Fruit fly (Drosophila melanogaster) whole organism, embryonic: ENCODE results near the gene CG43998.

ENCODE experiments used
- Asciz ChIP-seq: fragments of 200-800 bp; sonication (Bioruptor generic); optimal IDR thresholded peaks from 2 replicates; lab custom pipeline; 2017; ENCODE audit warnings: missing biosample characterization, mild to moderate bottlenecking, missing genetic modification characterization, missing genetic modification reagents
- B-H1 ChIP-seq: fragments of 200-800 bp; sonication (Bioruptor generic); IDR thresholded peaks from 3 replicates; pipeline ENCODE4 v1.3.6; 2022; ENCODE audit warnings: missing biosample characterization, missing genetic modification characterization
- B-H2 ChIP-seq: fragments of 200-800 bp; sonication (Bioruptor generic); optimal IDR thresholded peaks from 2 replicates; lab custom pipeline; 2018; ENCODE audit warnings: missing biosample characterization, mild to moderate bottlenecking, missing genetic modification characterization
- CG12104 ChIP-seq: fragments of 200-800 bp; sonication (Bioruptor generic); optimal IDR thresholded peaks from 3 replicates; lab custom pipeline; 2016; ENCODE audit warnings: missing biosample characterization, missing genetic modification characterization
- CG12236 ChIP-seq: fragments of 200-800 bp; sonication (Bioruptor generic); optimal IDR thresholded peaks from 2 replicates; lab custom pipeline; 2016; ENCODE audit warnings: missing biosample characterization, missing genetic modification characterization
- CG13296 ChIP-seq: fragments of 200-800 bp; sonication (Bioruptor generic); optimal IDR thresholded peaks from 3 replicates; lab custom pipeline; 2018; ENCODE audit warnings: missing biosample characterization, mild to moderate bottlenecking, missing genetic modification characterization
- CG13424 ChIP-seq: fragments of 200-800 bp; sonication (Bioruptor generic); optimal IDR thresholded peaks from 2 replicates; lab custom pipeline; 2019; ENCODE audit warnings: missing biosample characterization, mild to moderate bottlenecking, missing genetic modification characterization, moderate library complexity
- CG14441 ChIP-seq: fragments of 200-800 bp; sonication (Bioruptor generic); IDR thresholded peaks from 2 replicates; pipeline ENCODE4 v1.3.6; 2022; ENCODE audit warnings: missing biosample characterization, missing genetic modification characterization
- CG14667 ChIP-seq: fragments of 200-800 bp; sonication (Bioruptor generic); IDR thresholded peaks from 2 replicates; pipeline ENCODE4 v1.3.6; 2022; ENCODE audit warnings: missing biosample characterization, missing genetic modification characterization
- CG18262 ChIP-seq: fragments of 200-800 bp; optimal IDR thresholded peaks from 3 replicates; lab custom pipeline; 2019; ENCODE audit warnings: missing biosample characterization, mild to moderate bottlenecking, missing genetic modification characterization, moderate library complexity
- CG30020 ChIP-seq: fragments of 200-800 bp; optimal IDR thresholded peaks from 2 replicates; lab custom pipeline; 2019; ENCODE audit warnings: missing biosample characterization, mild to moderate bottlenecking, missing genetic modification characterization, moderate library complexity
- CG31441 ChIP-seq: fragments of 200-800 bp; sonication (Bioruptor generic); IDR thresholded peaks from 2 replicates; pipeline ENCODE4 v1.3.6; 2022; ENCODE audit warnings: missing biosample characterization, missing genetic modification characterization
- CG3163 ChIP-seq: fragments of 200-800 bp; sonication (Bioruptor generic); optimal IDR thresholded peaks from 3 replicates; lab custom pipeline; 2016; ENCODE audit warnings: missing biosample characterization, missing genetic modification characterization
- CG32532 ChIP-seq: fragments of 200-800 bp; sonication (Bioruptor generic); IDR thresholded peaks from 2 replicates; pipeline ENCODE4 v1.3.6; 2022; ENCODE audit warnings: missing biosample characterization, missing genetic modification characterization
- CG3281 ChIP-seq: fragments of 200-800 bp; sonication (Bioruptor generic); optimal IDR thresholded peaks from 3 replicates; lab custom pipeline; 2017; ENCODE audit warnings: missing biosample characterization, mild to moderate bottlenecking, missing genetic modification characterization
- CG4404 ChIP-seq: fragments of 200-800 bp; sonication (Bioruptor generic); IDR thresholded peaks from 2 replicates; pipeline ENCODE4 v1.3.6; 2022; ENCODE audit warnings: missing biosample characterization, missing genetic modification characterization
- CG6254 ChIP-seq: fragments of 200-800 bp; sonication (Bioruptor generic); optimal IDR thresholded peaks from 3 replicates; lab custom pipeline; 2017; ENCODE audit warnings: mild to moderate bottlenecking, missing biosample characterization, missing genetic modification reagents, missing genetic modification characterization
- CG6683 ChIP-seq: fragments of 200-800 bp; sonication (Bioruptor generic); optimal IDR thresholded peaks from 2 replicates; lab custom pipeline; 2017; ENCODE audit warnings: missing biosample characterization, mild to moderate bottlenecking, missing genetic modification characterization, missing genetic modification reagents
- CG7963 ChIP-seq: fragments of 200-800 bp; sonication (Bioruptor generic); IDR thresholded peaks from 3 replicates; pipeline ENCODE4 v1.3.6; 2022; ENCODE audit warnings: missing biosample characterization, missing genetic modification characterization; ENCODE audit not compliant: partially characterized antibody
- CG8478 ChIP-seq: fragments of >200 bp; optimal IDR thresholded peaks from 2 replicates; lab custom pipeline; 2018
- CG9215 ChIP-seq: fragments of 200-800 bp; sonication (Bioruptor generic); IDR thresholded peaks from 2 replicates; pipeline ENCODE4 v1.3.6; 2022; ENCODE audit warnings: missing biosample characterization, missing genetic modification characterization
- CG9727 ChIP-seq: fragments of 200-800 bp; sonication (Bioruptor generic); optimal IDR thresholded peaks from 3 replicates; lab custom pipeline; 2017; ENCODE audit warnings: missing biosample characterization, mild to moderate bottlenecking, missing genetic modification characterization
- Doc2 ChIP-seq: fragments of 200-800 bp; sonication (Bioruptor generic); IDR thresholded peaks from 2 replicates; pipeline ENCODE4 v1.3.6; 2022; ENCODE audit warnings: missing biosample characterization, missing genetic modification characterization
- H2.0 ChIP-seq: fragments of 200-800 bp; sonication (Bioruptor generic); IDR thresholded peaks from 2 replicates; pipeline ENCODE4 v1.3.6; 2022; ENCODE audit warnings: missing biosample characterization, missing genetic modification characterization
- HLH4C ChIP-seq: fragments of 200-800 bp; sonication (Bioruptor generic); IDR thresholded peaks from 3 replicates; pipeline ENCODE4 v1.3.6; 2022; ENCODE audit warnings: missing biosample characterization, missing genetic modification characterization; ENCODE audit not compliant: partially characterized antibody
- HLHmδ ChIP-seq: fragments of 200-800 bp; sonication (Bioruptor generic); optimal IDR thresholded peaks from 2 replicates; lab custom pipeline; 2018; ENCODE audit warnings: missing biosample characterization, mild to moderate bottlenecking, missing genetic modification characterization, moderate library complexity
- Meics ChIP-seq: fragments of 200-800 bp; sonication (Bioruptor generic); optimal IDR thresholded peaks from 2 replicates; lab custom pipeline; 2017; ENCODE audit warnings: missing biosample characterization, mild to moderate bottlenecking, missing genetic modification characterization
- Ravus ChIP-seq: fragments of 200-800 bp; sonication (Bioruptor generic); IDR thresholded peaks from 2 replicates; pipeline ENCODE4 v1.3.6; 2022; ENCODE audit warnings: missing biosample characterization, missing genetic modification characterization
- Rfx ChIP-seq: fragments of 200-800 bp; sonication (Bioruptor generic); IDR thresholded peaks from 2 replicates; pipeline ENCODE4 v1.3.6; 2022; ENCODE audit warnings: missing biosample characterization, missing genetic modification characterization
- Sry-β ChIP-seq: fragments of 200-800 bp; sonication (Bioruptor generic); optimal IDR thresholded peaks from 2 replicates; lab custom pipeline; 2018; ENCODE audit warnings: missing biosample characterization, mild to moderate bottlenecking, missing genetic modification characterization, moderate library complexity
- Trl ChIP-seq, 3 experiments: fragments of >200 bp in 2 of 3; fragments of 200-800 bp in 1 of 3; sonication (Bioruptor generic) in 1 of 3; optimal IDR thresholded peaks; 2 replicates in 1 of 3; 3 replicates in 2 of 3; lab custom pipeline; 2016 to 2017; ENCODE audit warnings: missing biosample characterization in 1 of 3, missing genetic modification characterization in 1 of 3
- Usf ChIP-seq: fragments of 200-800 bp; sonication (Bioruptor generic); optimal IDR thresholded peaks from 2 replicates; lab custom pipeline; 2017; ENCODE audit warnings: missing genotype, missing biosample characterization, missing genetic modification characterization
- abd-A ChIP-seq: fragments of 200-800 bp; sonication (Bioruptor generic); optimal IDR thresholded peaks from 3 replicates; lab custom pipeline; 2019; ENCODE audit warnings: missing biosample characterization, mild to moderate bottlenecking, missing genetic modification characterization, moderate library complexity
- al ChIP-seq: fragments of 200-800 bp; sonication (Bioruptor generic); IDR thresholded peaks from 2 replicates; pipeline ENCODE4 v1.3.6; 2022; ENCODE audit warnings: missing biosample characterization, missing genetic modification characterization
- ash1 ChIP-seq: fragments of 200-800 bp; sonication (Bioruptor generic); optimal IDR thresholded peaks from 2 replicates; lab custom pipeline; 2018; ENCODE audit warnings: missing biosample characterization, mild to moderate bottlenecking, missing genetic modification characterization
- bab2 ChIP-seq: fragments of 200-800 bp; sonication (Bioruptor generic); optimal IDR thresholded peaks from 2 replicates; lab custom pipeline; 2016; ENCODE audit warnings: missing biosample characterization, missing genetic modification characterization
- bowl ChIP-seq: fragments of 200-800 bp; sonication (Bioruptor generic); IDR thresholded peaks from 2 replicates; pipeline ENCODE4 v1.3.6; 2022; ENCODE audit warnings: missing biosample characterization, missing genetic modification characterization
- en ChIP-seq: fragments of 200-800 bp; sonication (Bioruptor generic); optimal IDR thresholded peaks from 2 replicates; lab custom pipeline; 2016; ENCODE audit warnings: missing biosample characterization, missing genetic modification characterization
- fd64A ChIP-seq: fragments of 200-800 bp; sonication (Bioruptor generic); optimal IDR thresholded peaks from 3 replicates; lab custom pipeline; 2018; ENCODE audit warnings: missing biosample characterization, mild to moderate bottlenecking, missing genetic modification characterization
- fu2 ChIP-seq: fragments of 200-800 bp; sonication (Bioruptor generic); optimal IDR thresholded peaks from 2 replicates; lab custom pipeline; 2016; ENCODE audit warnings: missing biosample characterization, missing genetic modification characterization
- gsb ChIP-seq: fragments of 200-800 bp; sonication (Bioruptor generic); IDR thresholded peaks from 2 replicates; pipeline ENCODE4 v1.3.6; 2022; ENCODE audit warnings: missing biosample characterization, missing genetic modification characterization
- hth ChIP-seq: fragments of >200 bp; optimal IDR thresholded peaks from 2 replicates; lab custom pipeline; 2017; ENCODE audit warnings: inconsistent platforms
- pfk ChIP-seq: fragments of 200-800 bp; sonication (Bioruptor generic); optimal IDR thresholded peaks from 2 replicates; lab custom pipeline; 2018; ENCODE audit warnings: missing biosample characterization, mild to moderate bottlenecking, missing genetic modification characterization, moderate library complexity
- prd ChIP-seq, 3 experiments: fragments of >200 bp in 2 of 3; fragments of 200-800 bp in 1 of 3; sonication (Bioruptor generic) in 1 of 3; optimal IDR thresholded peaks in 2 of 3; IDR thresholded peaks in 1 of 3; 2 replicates in 2 of 3; 3 replicates in 1 of 3; pipeline versions ENCODE4 v1.3.6 to Lab custom; 2017 to 2022; ENCODE audit warnings: missing biosample characterization in 1 of 3, missing genetic modification characterization in 1 of 3
- pros ChIP-seq: fragments of 200-800 bp; sonication (Bioruptor generic); optimal IDR thresholded peaks from 3 replicates; lab custom pipeline; 2019; ENCODE audit warnings: missing biosample characterization, mild to moderate bottlenecking, missing genetic modification characterization, moderate library complexity
- ranshi ChIP-seq: fragments of 200-800 bp; sonication (Bioruptor generic); IDR thresholded peaks from 2 replicates; pipeline ENCODE4 v1.3.6; 2022; ENCODE audit warnings: missing biosample characterization, missing genetic modification characterization
- seq ChIP-seq: fragments of 200-800 bp; sonication (Bioruptor generic); IDR thresholded peaks from 2 replicates; pipeline ENCODE4 v1.3.6; 2022; ENCODE audit warnings: missing biosample characterization, missing genetic modification characterization
- stwl ChIP-seq: fragments of 200-800 bp; sonication (Bioruptor generic); optimal IDR thresholded peaks from 3 replicates; lab custom pipeline; 2018; ENCODE audit warnings: missing biosample characterization, mild to moderate bottlenecking, missing genetic modification characterization, moderate library complexity
- vvl ChIP-seq: fragments of 200-800 bp; sonication (Bioruptor generic); IDR thresholded peaks from 2 replicates; pipeline ENCODE4 v1.3.6; 2022; ENCODE audit warnings: missing biosample characterization, missing genetic modification characterization

CG43998 gene

dm6 chr3R:23958091-23958838 lies 29.5 kb upstream of the CG43998 start, which contains the start of the genes GluProRS and AP-1sigma (continued):
- TF ChIP-seq CG18262 (peak; percentile 87), Trl (optimal IDR thresholded peaks at IDR 0.05; lab: Kevin White, UChicago) (no peak), Trl (GFP tag; optimal IDR thresholded peaks at IDR 0.05; lab: Kevin White, UChicago) (peak; percentile 83), pfk (GFP tag; lab: Kevin White, UChicago) (peak; percentile 26), Rfx (GFP tag; lab: Robert Waterston, UW) (peak; percentile 97), bowl (GFP tag; lab: Robert Waterston, UW) (peak; percentile 67), en (GFP tag; lab: Kevin White, UChicago) (peak; percentile 60), CG6254 (peak; percentile 66), CG14667 (GFP tag; lab: Robert Waterston, UW) (peak; percentile 97), HLHmδ (GFP tag; lab: Kevin White, UChicago) (no peak), vvl (GFP tag; lab: Robert Waterston, UW) (peak; percentile 98), H2.0 (peak; percentile 97), fu2 (GFP tag; lab: Kevin White, UChicago) (peak; percentile 57), Usf (peak; percentile 79), CG6683 (peak; percentile 68), gsb (peak; percentile 90), Ravus (GFP tag; lab: Robert Waterston, UW) (peak; percentile 88), CG12104 (peak; percentile 87), B-H1 (GFP tag; lab: Robert Waterston, UW) (peak; percentile 90), CG3163 (GFP tag; lab: Kevin White, UChicago) (peak; percentile 48), fd64A (GFP tag; lab: Kevin White, UChicago) (no peak), CG13296 (GFP tag; lab: Kevin White, UChicago) (peak; percentile 84), abd-A (tag; lab: Kevin White, UChicago) (no peak), bab2 (GFP tag; lab: Kevin White, UChicago) (peak; percentile 85), CG9727 (GFP tag; lab: Kevin White, UChicago) (peak; percentile 93), CG4404 (GFP tag; lab: Robert Waterston, UW) (peak; percentile 96), ash1 (GFP tag; lab: Kevin White, UChicago) (peak; percentile 59), pros (GFP tag; lab: Kevin White, UChicago) (no peak), CG30020 (tag; lab: Kevin White, UChicago) (peak; percentile 74), Asciz (peak; percentile 68), hth (lab: Kevin White, UChicago) (no peak), CG9215 (peak; percentile 95), CG12236 (peak; percentile 46), CG3281 (GFP tag; lab: Kevin White, UChicago) (peak; percentile 84), prd (optimal IDR thresholded peaks at IDR 0.05; lab: Kevin White, UChicago) (no peak), prd (GFP tag; IDR thresholded peaks at IDR 0.05; lab: Robert Waterston, UW) (peak; percentile 98), Doc2 (GFP tag; lab: Robert Waterston, UW) (peak; percentile 86), seq (GFP tag; lab: Robert Waterston, UW) (peak; percentile 91), CG7963 (GFP tag; lab: Robert Waterston, UW) (peak; percentile 81), ranshi (GFP tag; lab: Robert Waterston, UW) (peak; percentile 95), Meics (GFP tag; lab: Kevin White, UChicago) (peak; percentile 87), CG13424 (tag; lab: Kevin White, UChicago) (peak; percentile 91), stwl (tag; lab: Kevin White, UChicago) (peak; percentile 55), CG32532 (GFP tag; lab: Robert Waterston, UW) (peak; percentile 95), CG14441 (GFP tag; lab: Robert Waterston, UW) (peak; percentile 97), Sry-β (GFP tag; lab: Kevin White, UChicago) (no peak), B-H2 (peak; percentile 86), CG31441 (GFP tag; lab: Robert Waterston, UW) (peak; percentile 85; the same call in 1 of the 2 replicates), al (GFP tag; lab: Robert Waterston, UW) (peak; percentile 94), HLH4C (GFP tag; lab: Robert Waterston, UW) (peak; percentile 90), CG8478 (lab: Kevin White, UChicago) (peak; percentile 69)
